Worm (Caenorhabditis elegans): ENCODE results near the gene cyp-13A8.

DNA sequence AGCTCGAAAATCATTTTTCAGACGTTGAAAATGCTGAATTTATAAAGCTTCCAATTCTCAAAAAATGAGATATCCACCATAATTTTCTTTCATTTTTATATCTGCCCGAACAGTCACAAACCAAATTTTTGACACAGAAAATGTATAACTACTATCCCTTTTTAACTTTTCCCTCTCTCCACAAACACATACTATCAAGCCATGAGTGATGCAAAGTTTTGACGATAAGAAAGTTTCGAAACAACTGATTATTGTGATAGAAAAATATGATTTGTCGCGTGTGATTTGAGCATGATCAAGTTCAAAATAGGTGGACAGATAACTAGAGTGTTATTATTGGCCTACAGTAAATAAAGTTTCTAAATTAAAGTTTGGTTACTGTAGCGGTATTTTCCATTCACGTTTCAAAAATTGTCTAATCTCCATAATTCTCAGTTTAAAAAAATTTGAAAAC is at the start of gene cyp-13A8:
- no peak for TF ChIP-seq nfya-1 (tag; optimal IDR thresholded peaks at IDR 0.05; ENCODE audit: borderline replicate concordance, insufficient read depth)
- no peak for TF ChIP-seq efl-1 (GFP tag; optimal IDR thresholded peaks at IDR 0.05)
- no peak for TF ChIP-seq snpc-4 (GFP tag; optimal IDR thresholded peaks at IDR 0.05)
- TF ChIP-seq snpc-4 (tag; optimal IDR thresholded peaks at IDR 0.05), result no peak
- TF ChIP-seq F37B4.10 (GFP tag; IDR thresholded peaks at IDR 0.05), result no peak
- no peak for TF ChIP-seq K12H6.12 (tag; optimal IDR thresholded peaks at IDR 0.05)
- no peak for TF ChIP-seq fkh-3 (tag; optimal IDR thresholded peaks at IDR 0.05)

Data from whole organism, young adult.